Fruit fly (Drosophila melanogaster): ENCODE results near the gene Tango10.

The Tango10 gene

dm6 chrX:11709799-11710720 lies 10.0 kb upstream of the Tango10 start, which contains the start of gene FucT6 (continued):
- TF ChIP-seq Hr3 (GFP tag; optimal IDR thresholded peaks at IDR 0.05) = no peak
- peak; percentile 37 for TF ChIP-seq CHES-1-like (GFP tag; optimal IDR thresholded peaks at IDR 0.05)
- TF ChIP-seq scrt (GFP tag; optimal IDR thresholded peaks at IDR 0.05) = no peak
- no peak for TF ChIP-seq CG7987 (GFP tag; optimal IDR thresholded peaks at IDR 0.05)
- TF ChIP-seq vvl (GFP tag; IDR thresholded peaks at IDR 0.05) = peak; percentile 28; the same call in 1 of the 2 replicates
- peak; percentile 49 for TF ChIP-seq CG7556 (GFP tag; optimal IDR thresholded peaks at IDR 0.05)
- TF ChIP-seq CG8359 (GFP tag; optimal IDR thresholded peaks at IDR 0.05; ENCODE audit: borderline replicate concordance) = no peak
- TF ChIP-seq amos (GFP tag; IDR thresholded peaks at IDR 0.05; ENCODE audit: partially characterized antibody) = peak; percentile 93
- TF ChIP-seq CG11504 (tag; optimal IDR thresholded peaks at IDR 0.05) = no peak
- no peak for TF ChIP-seq disco-r (GFP tag; optimal IDR thresholded peaks at IDR 0.05)
- TF ChIP-seq org-1 (GFP tag; optimal IDR thresholded peaks at IDR 0.05) = no peak
- no peak for TF ChIP-seq sug (tag; optimal IDR thresholded peaks at IDR 0.05)
- no peak for TF ChIP-seq CG10274 (GFP tag; optimal IDR thresholded peaks at IDR 0.05)
- TF ChIP-seq ken (GFP tag; IDR thresholded peaks at IDR 0.05) = no peak
- TF ChIP-seq Drgx (GFP tag; IDR thresholded peaks at IDR 0.05) = 0 out of 2 replicates have a peak, but pooled peaks have one; percentile 53
- no peak for TF ChIP-seq Sox102F (GFP tag; optimal IDR thresholded peaks at IDR 0.05)
- no peak for TF ChIP-seq CG1647 (GFP tag; optimal IDR thresholded peaks at IDR 0.05)
- peak; percentile 30 for TF ChIP-seq CG6813 (GFP tag; optimal IDR thresholded peaks at IDR 0.05)
- TF ChIP-seq kni (GFP tag; optimal IDR thresholded peaks at IDR 0.05) = no peak
- no peak for TF ChIP-seq run (tag; optimal IDR thresholded peaks at IDR 0.05)
- peak; percentile 52 for TF ChIP-seq CG12155 (GFP tag; optimal IDR thresholded peaks at IDR 0.05)
- no peak for TF ChIP-seq CG31388 (GFP tag; optimal IDR thresholded peaks at IDR 0.05)
- TF ChIP-seq CG15269 (tag; optimal IDR thresholded peaks at IDR 0.05) = no peak
- TF ChIP-seq vnd (GFP tag; IDR thresholded peaks at IDR 0.05; ENCODE audit: partially characterized antibody) = peak; percentile 81
- TF ChIP-seq CG3847 (GFP tag; IDR thresholded peaks at IDR 0.05) = peak; percentile 59
- no peak for TF ChIP-seq CG1024 (GFP tag; IDR thresholded peaks at IDR 0.05)
- TF ChIP-seq usp (GFP tag; optimal IDR thresholded peaks at IDR 0.05) = no peak
- TF ChIP-seq CG6272 (GFP tag; IDR thresholded peaks at IDR 0.05) = no peak
- TF ChIP-seq Neu2 (GFP tag; optimal IDR thresholded peaks at IDR 0.05; ENCODE audit: borderline replicate concordance) = no peak
- peak; percentile 46 for TF ChIP-seq CG18599 (GFP tag; optimal IDR thresholded peaks at IDR 0.05)
- TF ChIP-seq CG12744 (GFP tag; optimal IDR thresholded peaks at IDR 0.05) = no peak
- no peak for TF ChIP-seq CG1603 (tag; optimal IDR thresholded peaks at IDR 0.05)
- no peak for TF ChIP-seq CG7928 (GFP tag; optimal IDR thresholded peaks at IDR 0.05)
- no peak for TF ChIP-seq Blimp-1 (GFP tag; optimal IDR thresholded peaks at IDR 0.05)
- TF ChIP-seq br (optimal IDR thresholded peaks at IDR 0.05) = no peak
- no peak for TF ChIP-seq slbo (GFP tag; IDR thresholded peaks at IDR 0.05)
- TF ChIP-seq PHDP (tag; optimal IDR thresholded peaks at IDR 0.05) = peak; percentile 17
- no peak for TF ChIP-seq rib (GFP tag; IDR thresholded peaks at IDR 0.05)
- TF ChIP-seq NC2α (GFP tag; optimal IDR thresholded peaks at IDR 0.05) = no peak
- TF ChIP-seq CG12942 (GFP tag; optimal IDR thresholded peaks at IDR 0.05) = no peak
- no peak for TF ChIP-seq lab (GFP tag; optimal IDR thresholded peaks at IDR 0.05)
- TF ChIP-seq CG14441 (GFP tag; IDR thresholded peaks at IDR 0.05) = no peak
- no peak for TF ChIP-seq Bdp1 (GFP tag; optimal IDR thresholded peaks at IDR 0.05)
- no peak for TF ChIP-seq CG5180 (GFP tag; optimal IDR thresholded peaks at IDR 0.05)
- TF ChIP-seq stc (GFP tag; IDR thresholded peaks at IDR 0.05) = no peak
- TF ChIP-seq CG2116 (GFP tag; optimal IDR thresholded peaks at IDR 0.05) = peak; percentile 86
- peak; percentile 52; the same call in 1 of the 2 replicates for TF ChIP-seq CG32532 (GFP tag; IDR thresholded peaks at IDR 0.05)
- TF ChIP-seq kay (GFP tag; optimal IDR thresholded peaks at IDR 0.05) = no peak
- TF ChIP-seq Abd-B (GFP tag; optimal IDR thresholded peaks at IDR 0.05) = no peak
